Worm (Caenorhabditis elegans) whole organism, early embryonic: ENCODE measurements around the gene ZC239.16.

Source experiments
- B0310.2 ChIP-seq: sonication (generic microtip); optimal IDR thresholded peaks from 2 replicates; lab custom pipeline; 2016; ENCODE audit warnings: mild to moderate bottlenecking, missing genetic modification characterization, missing compliant biosample characterization
- F13C5.2 ChIP-seq: sonication (generic microtip); optimal IDR thresholded peaks from 2 replicates; lab custom pipeline; 2017; ENCODE audit warnings: mild to moderate bottlenecking, missing genetic modification characterization, inconsistent platforms, missing compliant biosample characterization
- aly-1 ChIP-seq: sonication (generic microtip); optimal IDR thresholded peaks from 2 replicates; lab custom pipeline; 2016; ENCODE audit warnings: missing genetic modification characterization, missing compliant biosample characterization
- ama-1 ChIP-seq: fragments of 150-350 bp; optimal IDR thresholded peaks from 2 replicates; lab custom pipeline; 2014
- ceh-13 ChIP-seq: fragments of 200-800 bp; sonication (Bioruptor generic); optimal IDR thresholded peaks from 2 replicates; lab custom pipeline; 2018; ENCODE audit warnings: mild to moderate bottlenecking, missing genetic modification characterization, missing compliant biosample characterization
- ceh-36 ChIP-seq: sonication (generic microtip); optimal IDR thresholded peaks from 2 replicates; lab custom pipeline; 2016; ENCODE audit warnings: missing genetic modification characterization, inconsistent platforms, missing compliant biosample characterization
- ets-7 ChIP-seq: sonication (generic microtip); optimal IDR thresholded peaks from 2 replicates; lab custom pipeline; 2016; ENCODE audit warnings: missing genotype, missing genetic modification characterization, missing compliant biosample characterization
- flt-1 ChIP-seq: fragments of 200-800 bp; sonication (Bioruptor generic); IDR thresholded peaks from 2 replicates; pipeline ENCODE4 v1.3.6; 2022; ENCODE audit warnings: missing genetic modification characterization, missing compliant biosample characterization
- hmbx-1 ChIP-seq: sonication (generic microtip); optimal IDR thresholded peaks from 2 replicates; lab custom pipeline; 2016; ENCODE audit warnings: mild to moderate bottlenecking, missing genetic modification characterization, missing compliant biosample characterization
- hmg-4 ChIP-seq: fragments of 200-800 bp; sonication (Bioruptor generic); optimal IDR thresholded peaks from 2 replicates; lab custom pipeline; 2018; ENCODE audit warnings: mild to moderate bottlenecking, missing genetic modification characterization, missing compliant biosample characterization
- hnd-1 ChIP-seq: sonication (generic microtip); optimal IDR thresholded peaks from 2 replicates; lab custom pipeline; 2016; ENCODE audit warnings: missing genetic modification characterization, missing compliant biosample characterization
- pes-1 ChIP-seq: fragments of 200-800 bp; sonication (Bioruptor generic); IDR thresholded peaks from 2 replicates; pipeline ENCODE4 v1.3.6; 2022; ENCODE audit warnings: missing genetic modification reagents, missing genetic modification characterization, missing compliant biosample characterization
- scrt-1 ChIP-seq: fragments of 200-800 bp; sonication (Bioruptor generic); IDR thresholded peaks from 2 replicates; pipeline ENCODE4 v1.3.6; 2022; ENCODE audit warnings: missing genetic modification characterization, missing compliant biosample characterization
- sea-1 ChIP-seq: fragments of 200-800 bp; sonication (Bioruptor generic); conservative IDR thresholded peaks from 2 replicates; pipeline ENCODE4 v1.3.6; 2022; ENCODE audit warnings: missing genetic modification characterization, missing compliant biosample characterization
- tbx-11 ChIP-seq: fragments of 200-800 bp; sonication (Bioruptor generic); IDR thresholded peaks from 2 replicates; pipeline ENCODE4 v1.3.6; 2022; ENCODE audit warnings: missing genetic modification characterization, missing compliant biosample characterization
- tbx-37 ChIP-seq: fragments of 200-800 bp; sonication (Bioruptor generic); conservative IDR thresholded peaks from 2 replicates; pipeline ENCODE4 v1.3.6; 2022; ENCODE audit warnings: missing genetic modification reagents, missing genetic modification characterization, missing compliant biosample characterization
- tra-4 ChIP-seq: sonication (generic microtip); optimal IDR thresholded peaks from 2 replicates; lab custom pipeline; 2017; ENCODE audit warnings: missing genetic modification characterization, missing compliant biosample characterization

The ZC239.16 gene

DNA sequence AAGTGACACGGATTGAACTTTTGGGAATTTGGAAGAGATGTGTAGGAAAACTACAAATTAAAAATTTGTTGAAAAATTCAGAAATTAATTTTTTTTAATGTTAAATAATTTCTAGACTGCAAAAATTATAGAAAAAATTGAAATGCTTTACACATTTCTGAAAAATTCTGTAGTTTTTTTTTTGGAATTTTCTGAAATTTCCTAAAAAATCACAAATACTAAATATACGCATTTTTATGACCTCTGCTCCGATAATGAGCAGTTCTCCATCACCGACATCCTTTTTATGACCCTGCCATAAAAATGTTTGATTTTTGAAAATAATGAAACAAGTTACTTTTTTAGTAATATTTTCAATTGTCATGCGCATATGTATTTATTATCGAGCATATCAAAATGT is 19.6 kb upstream of the ZC239.16 start:
- TF ChIP-seq hnd-1 (no peak), hmbx-1 (tag; lab: Kevin White, UChicago) (no peak), tbx-11 (no peak), scrt-1 (GFP tag; lab: Robert Waterston, UW) (no peak), pes-1 (GFP tag; lab: Robert Waterston, UW) (no peak), ets-7 (no peak), ama-1 (lab: Kevin White, UChicago) (no peak), tra-4 (tag; lab: Kevin White, UChicago) (no peak), tbx-37 (GFP tag; lab: Robert Waterston, UW) (no peak), ceh-36 (tag; lab: Kevin White, UChicago) (no peak), sea-1 (no peak), ceh-13 (GFP tag; lab: Kevin White, UChicago) (no peak), aly-1 (no peak)

DNA sequence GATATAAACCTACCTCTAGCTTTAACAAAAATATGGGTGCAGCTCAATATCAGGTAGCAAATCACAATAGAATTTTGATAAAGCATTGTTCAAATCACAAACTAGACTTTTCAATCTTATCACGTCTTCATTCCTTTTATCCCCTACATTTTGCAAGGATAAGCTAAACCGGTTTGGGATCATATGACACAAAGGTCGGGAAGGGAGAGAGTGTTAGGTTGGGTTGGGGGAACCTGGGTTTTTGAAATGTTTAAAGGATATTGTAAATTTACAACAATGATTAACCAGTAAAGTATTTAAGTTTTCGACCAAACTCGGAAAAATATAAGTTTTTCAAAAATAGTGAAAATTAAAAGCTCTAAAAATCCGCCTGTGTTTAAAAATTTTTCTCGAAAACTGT is 19.0 kb upstream of the ZC239.16 start, which contains the start of gene C17F4.12:
C17F4.12 (minus strand) TSS at position 101 of the 400 bp plus-strand sequence.
- TF ChIP-seq hnd-1, result no peak
- no peak for TF ChIP-seq tbx-37 (GFP tag; lab: Robert Waterston, UW)
- TF ChIP-seq ama-1 (lab: Kevin White, UChicago), result no peak
- TF ChIP-seq flt-1 (GFP tag; lab: Robert Waterston, UW), result no peak
- no peak for TF ChIP-seq aly-1
- no peak for TF ChIP-seq B0310.2 (tag; lab: Kevin White, UChicago)
- TF ChIP-seq ceh-36 (tag; lab: Kevin White, UChicago), result no peak

ce11 chrII:3241842-3242241 is 16.7 kb upstream of the ZC239.16 start:
- TF ChIP-seq hnd-1 (no peak), ets-7 (no peak), tbx-11 (no peak), aly-1 (no peak), sea-1 (no peak), F13C5.2 (tag; lab: Kevin White, UChicago) (no peak), ama-1 (lab: Kevin White, UChicago) (no peak), tbx-37 (GFP tag; lab: Robert Waterston, UW) (no peak), tra-4 (tag; lab: Kevin White, UChicago) (no peak), ceh-13 (GFP tag; lab: Kevin White, UChicago) (no peak), pes-1 (GFP tag; lab: Robert Waterston, UW) (no peak), flt-1 (GFP tag; lab: Robert Waterston, UW) (no peak)

- TF ChIP-seq scrt-1 (GFP tag; lab: Robert Waterston, UW), result no peak
- no peak for TF ChIP-seq ama-1 (lab: Kevin White, UChicago)
- no peak for TF ChIP-seq tra-4 (tag; lab: Kevin White, UChicago)
- TF ChIP-seq ceh-36 (tag; lab: Kevin White, UChicago), result no peak
- TF ChIP-seq tbx-11, result no peak
- TF ChIP-seq B0310.2 (tag; lab: Kevin White, UChicago), result no peak
- TF ChIP-seq pes-1 (GFP tag; lab: Robert Waterston, UW), result no peak
- TF ChIP-seq sea-1, result no peak
- TF ChIP-seq ets-7, result no peak
- no peak for TF ChIP-seq flt-1 (GFP tag; lab: Robert Waterston, UW)
- no peak for TF ChIP-seq tbx-37 (GFP tag; lab: Robert Waterston, UW)
- no peak for TF ChIP-seq hmg-4 (GFP tag; lab: Kevin White, UChicago)
- TF ChIP-seq F13C5.2 (tag; lab: Kevin White, UChicago), result no peak
- TF ChIP-seq hmbx-1 (tag; lab: Kevin White, UChicago), result no peak
Measured at ce11 chrII:3240207-3240606, 15.1 kb upstream of the ZC239.16 start, which contains the start of gene C17F4.3. TSS of gene C17F4.3 (plus strand) at chrII:3240507.

- TF ChIP-seq tra-4 (tag; lab: Kevin White, UChicago), result no peak
- TF ChIP-seq B0310.2 (tag; lab: Kevin White, UChicago), result no peak
- no peak for TF ChIP-seq flt-1 (GFP tag; lab: Robert Waterston, UW)
- TF ChIP-seq hmbx-1 (tag; lab: Kevin White, UChicago), result no peak
Measured at ce11 chrII:3237038-3237521, 12.0 kb upstream of the ZC239.16 start, which contains the start of the genes srz-67 and C17F4.11. TSS of gene srz-67 (minus strand) at chrII:3237138. TSS of gene C17F4.11 (plus strand) at chrII:3237471.

DNA sequence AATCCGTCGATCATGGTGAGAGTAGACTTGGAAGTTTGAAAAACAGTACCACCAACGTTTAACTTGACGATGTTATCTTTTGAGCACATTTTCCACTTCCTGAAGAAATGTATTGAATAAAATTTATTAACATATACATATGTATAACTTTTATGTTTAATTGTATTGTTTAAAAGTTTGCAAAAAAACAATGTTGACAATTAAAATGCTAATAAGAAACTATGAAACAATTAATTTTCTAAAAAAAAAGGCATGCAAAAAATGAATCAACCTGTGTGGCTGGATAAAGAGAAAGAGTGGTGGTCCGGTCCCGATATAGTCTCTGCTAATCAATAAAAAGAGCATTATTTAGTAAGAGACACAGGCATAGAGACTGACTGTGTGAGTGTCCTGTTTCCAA is 9.6 kb upstream of the ZC239.16 start, which contains the start of gene C17F4.8:
C17F4.8 (minus strand) TSS at position 101 of the 400 bp plus-strand sequence.
- TF ChIP-seq ets-7 (no peak), tra-4 (tag; lab: Kevin White, UChicago) (no peak), pes-1 (GFP tag; lab: Robert Waterston, UW) (no peak), aly-1 (no peak), hmg-4 (GFP tag; lab: Kevin White, UChicago) (no peak), hnd-1 (no peak), sea-1 (no peak), B0310.2 (tag; lab: Kevin White, UChicago) (no peak), hmbx-1 (tag; lab: Kevin White, UChicago) (no peak), tbx-37 (GFP tag; lab: Robert Waterston, UW) (no peak), ceh-13 (GFP tag; lab: Kevin White, UChicago) (no peak), ceh-36 (tag; lab: Kevin White, UChicago) (no peak), flt-1 (GFP tag; lab: Robert Waterston, UW) (no peak), scrt-1 (GFP tag; lab: Robert Waterston, UW) (no peak), F13C5.2 (tag; lab: Kevin White, UChicago) (no peak), tbx-11 (no peak), ama-1 (lab: Kevin White, UChicago) (no peak)

DNA sequence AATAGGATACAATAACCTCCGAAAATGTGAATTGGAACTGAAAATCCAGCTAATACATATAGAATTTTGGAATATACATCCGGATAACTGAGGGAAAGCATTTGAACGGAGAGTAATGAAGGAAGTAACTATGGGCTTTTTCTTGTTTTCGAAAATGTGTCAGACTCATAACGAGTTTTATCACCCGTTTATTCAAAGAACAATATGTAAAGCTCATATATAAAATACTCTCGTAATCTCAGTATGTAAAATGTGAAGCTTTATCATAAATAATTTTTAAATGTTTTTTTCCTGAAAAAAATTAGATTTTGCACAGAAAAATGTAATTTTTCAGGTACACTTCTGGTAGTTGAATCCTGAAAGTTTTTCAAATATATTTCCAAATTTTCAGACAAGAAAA is 5.3 kb upstream of the ZC239.16 start, which contains the start of gene srh-297:
srh-297 (minus strand) TSS at position 101 of the 400 bp plus-strand sequence.
- TF ChIP-seq ama-1 (lab: Kevin White, UChicago) (no peak), tbx-11 (no peak), ceh-36 (tag; lab: Kevin White, UChicago) (no peak), ceh-13 (GFP tag; lab: Kevin White, UChicago) (no peak), tra-4 (tag; lab: Kevin White, UChicago) (no peak), hnd-1 (no peak), scrt-1 (GFP tag; lab: Robert Waterston, UW) (no peak), sea-1 (no peak), F13C5.2 (tag; lab: Kevin White, UChicago) (no peak), pes-1 (GFP tag; lab: Robert Waterston, UW) (no peak), aly-1 (no peak), hmbx-1 (tag; lab: Kevin White, UChicago) (no peak), flt-1 (GFP tag; lab: Robert Waterston, UW) (no peak), hmg-4 (GFP tag; lab: Kevin White, UChicago) (no peak), ets-7 (no peak)
